Worm (Caenorhabditis elegans) whole organism, L1 larva: Measurements from ENCODE around the gene C15H11.10.

ENCODE experiments used
- ceh-90 ChIP-seq: sonication (generic microtip); optimal IDR thresholded peaks from 2 replicates; lab custom pipeline; 2016; ENCODE audit warnings: missing genetic modification characterization, missing compliant biosample characterization
- dpl-1 ChIP-seq, 3 experiments: fragments of 150-350 bp in 2 of 3; sonication (generic microtip) in 1 of 3; optimal IDR thresholded peaks; 2 replicates each; lab custom pipeline; 2014 to 2017; ENCODE audit warnings: missing biosample characterization in 3 of 3, missing genetic modification characterization in 3 of 3, missing genetic modification reagents in 3 of 3
- isw-1 ChIP-seq: fragments of 200-800 bp; sonication (Bioruptor generic); IDR thresholded peaks from 2 replicates; pipeline ENCODE4 v1.3.6; 2022; ENCODE audit warnings: missing genetic modification characterization, missing compliant biosample characterization
- lin-13 ChIP-seq: fragments of 150-350 bp; optimal IDR thresholded peaks from 2 replicates; lab custom pipeline; 2014; ENCODE audit warnings: missing biosample characterization, missing genetic modification reagents, missing genetic modification characterization
- lsy-2 ChIP-seq, 2 experiments: fragments of 150-350 bp; optimal IDR thresholded peaks; 2 replicates each; lab custom pipeline; 2014; ENCODE audit warnings: missing biosample characterization in 2 of 2, missing genetic modification characterization in 2 of 2
- nhr-12 ChIP-seq: sonication (generic microtip); optimal IDR thresholded peaks from 2 replicates; lab custom pipeline; 2017; ENCODE audit warnings: missing biosample characterization, missing genetic modification characterization

- peak; percentile 25 for TF ChIP-seq ceh-90
- no peak for TF ChIP-seq nhr-12 (tag; lab: Kevin White, UChicago)
- peak; percentile 12 for TF ChIP-seq lin-13
- TF ChIP-seq isw-1 (GFP tag; lab: Robert Waterston, UW) = peak; percentile 32; the same call in 1 of the 2 replicates
- peak; percentile 37 to 51 (median 38) for TF ChIP-seq dpl-1 (GFP tag; optimal IDR thresholded peaks at IDR 0.05; lab: Kevin White, UChicago)
- TF ChIP-seq lsy-2 (tag; optimal IDR thresholded peaks at IDR 0.05; lab: Kevin White, UChicago) = peak; percentile 27 to 71
These were observed 31.3 kb downstream of the C15H11.10 start, which contains the start of gene rpoa-12 for ce11 chrV:14423268-14423667.
